Worm (Caenorhabditis elegans) whole organism, mixed stage, embryonic: ENCODE results near the gene ptr-9.
A peak's percentile ranks its signal among the peaks of the same experiment; 100 is the strongest.

Source experiments
- blmp-1 ChIP-seq: fragments of 150-350 bp; optimal IDR thresholded peaks from 2 replicates; lab custom pipeline; 2014; ENCODE audit warnings: missing biosample characterization, missing genetic modification characterization
- ces-1 ChIP-seq: fragments of 150-350 bp; optimal IDR thresholded peaks from 2 replicates; lab custom pipeline; 2014; ENCODE audit warnings: missing biosample characterization, missing genetic modification reagents, missing genetic modification characterization
- drap-1 ChIP-seq: fragments of 200-800 bp; sonication (Bioruptor generic); optimal IDR thresholded peaks from 3 replicates; lab custom pipeline; 2018; ENCODE audit warnings: mild to moderate bottlenecking, missing genetic modification characterization, missing compliant biosample characterization
- lin-13 ChIP-seq: fragments of 150-350 bp; optimal IDR thresholded peaks from 2 replicates; lab custom pipeline; 2014; ENCODE audit warnings: missing biosample characterization, missing genetic modification characterization
- lsy-2 ChIP-seq: fragments of 150-350 bp; optimal IDR thresholded peaks from 2 replicates; lab custom pipeline; 2014; ENCODE audit warnings: missing biosample characterization, missing genetic modification characterization
- mab-5 ChIP-seq: fragments of 150-350 bp; optimal IDR thresholded peaks from 2 replicates; lab custom pipeline; 2014; ENCODE audit warnings: missing biosample characterization, missing genetic modification characterization
- mls-2 ChIP-seq: sonication (generic microtip); optimal IDR thresholded peaks from 2 replicates; lab custom pipeline; 2016; ENCODE audit warnings: mild to moderate bottlenecking, missing genetic modification characterization, moderate library complexity, missing compliant biosample characterization
- nhr-237 ChIP-seq: fragments of 150-350 bp; optimal IDR thresholded peaks from 2 replicates; lab custom pipeline; 2014; ENCODE audit warnings: missing biosample characterization, missing genetic modification characterization
- nhr-76 ChIP-seq: sonication (generic microtip); optimal IDR thresholded peaks from 2 replicates; lab custom pipeline; 2017; ENCODE audit warnings: missing biosample characterization, missing genetic modification characterization
- snpc-4 ChIP-seq: fragments of 150-350 bp; optimal IDR thresholded peaks from 2 replicates; lab custom pipeline; 2014; ENCODE audit warnings: missing biosample characterization, missing genetic modification characterization
- unc-120 ChIP-seq: sonication (generic microtip); optimal IDR thresholded peaks from 2 replicates; lab custom pipeline; 2017; ENCODE audit warnings: missing genetic modification characterization, missing compliant biosample characterization; ENCODE audit not compliant: poor library complexity, severe bottlenecking
- unc-62 ChIP-seq: fragments of 150-350 bp; optimal IDR thresholded peaks from 2 replicates; lab custom pipeline; 2014; ENCODE audit warnings: missing biosample characterization, missing genetic modification reagents, missing genetic modification characterization
- ztf-11 ChIP-seq: fragments of 150-350 bp; optimal IDR thresholded peaks from 2 replicates; lab custom pipeline; 2014; ENCODE audit warnings: missing biosample characterization, missing genetic modification characterization

- no peak for TF ChIP-seq unc-120
- no peak for TF ChIP-seq drap-1 (GFP tag; lab: Kevin White, UChicago)
- no peak for TF ChIP-seq mls-2 (tag; lab: Kevin White, UChicago)
- no peak for TF ChIP-seq snpc-4 (tag; lab: Kevin White, UChicago)
- no peak for TF ChIP-seq ztf-11 (tag; lab: Kevin White, UChicago)
- no peak for TF ChIP-seq nhr-76 (tag; lab: Kevin White, UChicago)
- no peak for TF ChIP-seq unc-62
- TF ChIP-seq mab-5 (tag; lab: Kevin White, UChicago) = no peak
- no peak for TF ChIP-seq lin-13
- TF ChIP-seq nhr-237 (tag; lab: Kevin White, UChicago) = no peak
- no peak for TF ChIP-seq blmp-1
- TF ChIP-seq ces-1 (GFP tag; lab: Kevin White, UChicago) = peak; percentile 20
- TF ChIP-seq lsy-2 (tag; lab: Kevin White, UChicago) = no peak
Observed at ce11 chrIII:9191091-9191490, 29.6 kb upstream of the ptr-9 start, which contains the start of gene cls-3.
